Fruit fly (Drosophila melanogaster) whole organism, pupa: ENCODE measurements around the gene Mocs2B.

ENCODE experiments used
- CG13204 ChIP-seq: fragments of 200-800 bp; sonication (Bioruptor generic); optimal IDR thresholded peaks from 2 replicates; lab custom pipeline; 2018; ENCODE audit warnings: missing biosample characterization, mild to moderate bottlenecking, missing genetic modification characterization, moderate library complexity
- CG9948 ChIP-seq: fragments of 200-800 bp; sonication (Bioruptor generic); optimal IDR thresholded peaks from 2 replicates; lab custom pipeline; 2018; ENCODE audit warnings: missing biosample characterization, mild to moderate bottlenecking, missing genetic modification characterization, moderate library complexity
- EcR ChIP-seq: fragments of 200-800 bp; sonication (Bioruptor generic); optimal IDR thresholded peaks from 3 replicates; lab custom pipeline; 2019; ENCODE audit warnings: missing biosample characterization, missing genetic modification characterization, mild to moderate bottlenecking, moderate library complexity, missing genetic modification reagents
- rn ChIP-seq: fragments of 200-800 bp; sonication (Bioruptor generic); IDR thresholded peaks from 2 replicates; pipeline ENCODE4 v1.3.6; 2022; ENCODE audit warnings: missing biosample characterization, missing genetic modification characterization

DNA sequence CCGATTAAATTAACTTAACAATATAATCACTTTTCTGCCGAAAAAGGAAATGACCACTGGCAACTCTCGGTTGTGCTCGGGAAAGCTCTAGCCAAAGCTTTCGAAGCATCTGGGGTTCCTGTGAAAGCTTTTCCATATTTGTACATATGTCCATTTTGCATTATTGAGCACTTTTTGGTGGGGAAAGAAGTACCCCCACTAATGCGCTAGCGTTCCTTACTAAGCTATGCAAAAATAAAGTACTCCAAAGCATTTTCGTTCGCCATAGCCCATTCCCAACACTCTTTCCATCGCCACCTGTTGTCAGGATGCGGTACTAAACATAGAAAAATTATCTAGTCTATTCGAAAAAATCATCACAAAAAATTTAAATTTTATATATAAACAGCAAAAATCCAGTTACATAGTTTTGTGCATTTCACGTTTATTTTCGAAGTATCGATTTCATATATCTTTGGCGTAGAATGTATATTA, 14.7 kb downstream of the Mocs2B start, which contains the start of gene Nepl16:
- TF ChIP-seq CG13204 (GFP tag; lab: Kevin White, UChicago), result no peak
- TF ChIP-seq EcR (GFP tag; lab: Kevin White, UChicago), result no peak
- no peak for TF ChIP-seq CG9948 (tag; lab: Kevin White, UChicago)
- TF ChIP-seq rn (GFP tag; lab: Robert Waterston, UW), result no peak
